Fruit fly (Drosophila melanogaster): ENCODE results near the gene Gp93.

Gene Gp93

dm6 chr3R:27948421-27948906 lies at the start of gene Gp93 (continued):
- peak; percentile 69 for TF ChIP-seq CG14014 (GFP tag; IDR thresholded peaks at IDR 0.05)
- TF ChIP-seq cad (GFP tag; optimal IDR thresholded peaks at IDR 0.05): no peak
- TF ChIP-seq fd96Cb (tag; optimal IDR thresholded peaks at IDR 0.05): peak; percentile 45
- TF ChIP-seq ftz-f1 (GFP tag; optimal IDR thresholded peaks at IDR 0.05): no peak
- TF ChIP-seq Ssrp (tag; optimal IDR thresholded peaks at IDR 0.05): peak; percentile 65
- TF ChIP-seq Gsc (GFP tag; IDR thresholded peaks at IDR 0.05): no peak
- TF ChIP-seq CG12219 (GFP tag; optimal IDR thresholded peaks at IDR 0.05): peak; percentile 15
- TF ChIP-seq br (optimal IDR thresholded peaks at IDR 0.05): no peak
- TF ChIP-seq Usf (GFP tag; optimal IDR thresholded peaks at IDR 0.05): peak; percentile 23
- peak; percentile 68 for TF ChIP-seq grau (tag; optimal IDR thresholded peaks at IDR 0.05)
- peak; percentile 68 for TF ChIP-seq ara (GFP tag; IDR thresholded peaks at IDR 0.05)
- peak; percentile 30; the same call in 1 of the 2 replicates for TF ChIP-seq Scr (GFP tag; IDR thresholded peaks at IDR 0.05; ENCODE audit: partially characterized antibody)
- TF ChIP-seq nom (GFP tag; optimal IDR thresholded peaks at IDR 0.05): peak; percentile 67
- TF ChIP-seq HmgZ (tag; optimal IDR thresholded peaks at IDR 0.05): peak; percentile 48
- peak; percentile 22 for TF ChIP-seq CG16863 (GFP tag; optimal IDR thresholded peaks at IDR 0.05)
- peak; percentile 28 to 36 for TF ChIP-seq chif (GFP tag; optimal IDR thresholded peaks at IDR 0.05)
- TF ChIP-seq CG4707 (GFP tag; optimal IDR thresholded peaks at IDR 0.05): no peak
- no peak for TF ChIP-seq pros (GFP tag; optimal IDR thresholded peaks at IDR 0.05)
- peak; percentile 31 for TF ChIP-seq CG8388 (GFP tag; optimal IDR thresholded peaks at IDR 0.05)
- TF ChIP-seq CG17385 (GFP tag; optimal IDR thresholded peaks at IDR 0.05): peak; percentile 44
- peak; percentile 28; the same call in 1 of the 3 replicates for TF ChIP-seq CG7357 (GFP tag; IDR thresholded peaks at IDR 0.05)
- TF ChIP-seq toy (GFP tag; IDR thresholded peaks at IDR 0.05): no peak
- TF ChIP-seq p53 (GFP tag; optimal IDR thresholded peaks at IDR 0.05): no peak
- no peak for TF ChIP-seq Lpt (GFP tag; optimal IDR thresholded peaks at IDR 0.05)
- TF ChIP-seq CG6272 (GFP tag; IDR thresholded peaks at IDR 0.05): peak; percentile 40; the same call in 1 of the 2 replicates
- TF ChIP-seq CG7786 (GFP tag; optimal IDR thresholded peaks at IDR 0.05): no peak
- no peak for TF ChIP-seq fd64A (GFP tag; optimal IDR thresholded peaks at IDR 0.05)
- no peak for TF ChIP-seq CG6254 (GFP tag; optimal IDR thresholded peaks at IDR 0.05)
- no peak for TF ChIP-seq CG15011 (GFP tag; optimal IDR thresholded peaks at IDR 0.05)
- no peak for TF ChIP-seq CG6175 (GFP tag; IDR thresholded peaks at IDR 0.05)
- TF ChIP-seq Deaf1 (tag; optimal IDR thresholded peaks at IDR 0.05): no peak
- no peak for TF ChIP-seq zen2 (GFP tag; IDR thresholded peaks at IDR 0.05; ENCODE audit: partially characterized antibody)
- no peak for TF ChIP-seq fru (optimal IDR thresholded peaks at IDR 0.05)
- peak; percentile 69 for TF ChIP-seq CG13424 (tag; optimal IDR thresholded peaks at IDR 0.05)
- no peak for TF ChIP-seq CG8478 (optimal IDR thresholded peaks at IDR 0.05)
- peak; percentile 70 for TF ChIP-seq CG34376 (GFP tag; optimal IDR thresholded peaks at IDR 0.05)
- TF ChIP-seq sd (tag; optimal IDR thresholded peaks at IDR 0.05): peak; percentile 82
- no peak for TF ChIP-seq Taf1 (GFP tag; IDR thresholded peaks at IDR 0.05)
- TF ChIP-seq cas (GFP tag; IDR thresholded peaks at IDR 0.05): 0 out of 2 replicates have a peak, but pooled peaks have one; percentile 6
- peak; percentile 53 for TF ChIP-seq Hsf (GFP tag; optimal IDR thresholded peaks at IDR 0.05)
- peak; percentile 46; the same call in 1 of the 3 replicates for TF ChIP-seq ken (GFP tag; IDR thresholded peaks at IDR 0.05)
- no peak for TF ChIP-seq luna (GFP tag; optimal IDR thresholded peaks at IDR 0.05)
- peak; percentile 53 for TF ChIP-seq Meics (GFP tag; optimal IDR thresholded peaks at IDR 0.05)
- TF ChIP-seq CG33213 (GFP tag; optimal IDR thresholded peaks at IDR 0.05): no peak
- TF ChIP-seq zfh1 (GFP tag; IDR thresholded peaks at IDR 0.05): peak; percentile 74; the same call in 2 of the 3 replicates
- no peak; the same call in 1 of the 2 replicates for TF ChIP-seq Ada2b (GFP tag; IDR thresholded peaks at IDR 0.05)
- TF ChIP-seq CG10959 (GFP tag; IDR thresholded peaks at IDR 0.05): no peak
- no peak for TF ChIP-seq CG17186 (GFP tag; optimal IDR thresholded peaks at IDR 0.05)
- TF ChIP-seq zen (tag; optimal IDR thresholded peaks at IDR 0.05): peak; percentile 33
- TF ChIP-seq hbn (GFP tag; IDR thresholded peaks at IDR 0.05; ENCODE audit: partially characterized antibody): no peak
- no peak for TF ChIP-seq pita (GFP tag; optimal IDR thresholded peaks at IDR 0.05)
- no peak for TF ChIP-seq zfh2 (GFP tag; optimal IDR thresholded peaks at IDR 0.05)

All from whole organism, embryonic.